Worm (Caenorhabditis elegans): ENCODE data around the gene F28H6.8.
A peak's percentile ranks its signal among the peaks of the same experiment; 100 is the strongest.

F28H6.8 gene

DNA sequence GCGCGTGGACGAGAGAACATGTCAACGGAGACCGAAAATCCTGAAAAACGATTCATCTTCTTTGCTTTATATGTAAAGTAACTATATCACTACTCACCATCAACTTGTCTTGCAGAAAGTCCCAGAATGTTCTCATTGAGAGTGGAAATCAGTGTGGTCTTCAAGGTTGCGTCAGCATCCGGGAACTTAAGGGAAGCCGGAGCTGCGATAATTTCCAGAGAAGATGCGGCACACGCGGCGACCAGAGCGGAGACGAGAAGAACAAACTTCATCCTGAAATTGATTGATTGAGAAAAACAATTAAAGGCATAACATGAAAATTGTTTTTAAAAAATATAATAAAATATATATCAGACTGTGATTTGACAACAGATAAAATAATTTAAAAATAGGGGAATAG is 30.1 kb upstream of the F28H6.8 start, which contains the start of gene vha-20 (continued):
- TF ChIP-seq madf-10 (tag; optimal IDR thresholded peaks at IDR 0.05) (no peak), nhr-80 (tag; optimal IDR thresholded peaks at IDR 0.05) (no peak), nhr-90 (tag; optimal IDR thresholded peaks at IDR 0.05) (no peak), D2030.7 (GFP tag; IDR thresholded peaks at IDR 0.05) (no peak), zim-3 (tag; optimal IDR thresholded peaks at IDR 0.05) (peak; percentile 25), F22D6.2 (tag; optimal IDR thresholded peaks at IDR 0.05) (no peak), pha-4 (tag; optimal IDR thresholded peaks at IDR 0.05) (no peak), F55B11.4 (tag; optimal IDR thresholded peaks at IDR 0.05; ENCODE audit: borderline replicate concordance, insufficient read depth) (no peak), atf-7 (tag; optimal IDR thresholded peaks at IDR 0.05) (no peak), nfya-1 (tag; optimal IDR thresholded peaks at IDR 0.05; ENCODE audit: borderline replicate concordance, insufficient read depth) (no peak), madf-6 (GFP tag; IDR thresholded peaks at IDR 0.05) (no peak), tlf-1 (GFP tag; optimal IDR thresholded peaks at IDR 0.05) (no peak), ama-1 (optimal IDR thresholded peaks at IDR 0.05) (no peak), ama-1 (GFP tag; optimal IDR thresholded peaks at IDR 0.05) (no peak), Y53G8AR.9 (GFP tag; conservative IDR thresholded peaks at IDR 0.05) (peak; percentile 52; the same call in 1 of the 2 replicates), lin-26 (GFP tag; IDR thresholded peaks at IDR 0.05) (no peak), B0019.2 (GFP tag; conservative IDR thresholded peaks at IDR 0.05) (no peak), rec-8 (tag; optimal IDR thresholded peaks at IDR 0.05) (no peak), T07F8.4 (tag; optimal IDR thresholded peaks at IDR 0.05) (no peak), sea-2 (GFP tag; IDR thresholded peaks at IDR 0.05) (no peak), ceh-40 (GFP tag; IDR thresholded peaks at IDR 0.05) (no peak), tbp1 (GFP tag; optimal IDR thresholded peaks at IDR 0.05) (no peak), K12H6.12 (tag; optimal IDR thresholded peaks at IDR 0.05) (no peak), B0336.3 (GFP tag; IDR thresholded peaks at IDR 0.05) (peak; percentile 35; the same call in 1 of the 2 replicates), F33H1.4 (GFP tag; IDR thresholded peaks at IDR 0.05) (no peak), ccch-3 (GFP tag; optimal IDR thresholded peaks at IDR 0.05) (no peak), ceh-58 (GFP tag; IDR thresholded peaks at IDR 0.05) (no peak), ets-4 (GFP tag; optimal IDR thresholded peaks at IDR 0.05) (no peak), ztf-3 (GFP tag; optimal IDR thresholded peaks at IDR 0.05) (no peak), lin-35 (GFP tag; optimal IDR thresholded peaks at IDR 0.05) (no peak), mel-28 (tag; optimal IDR thresholded peaks at IDR 0.05; ENCODE audit: borderline replicate concordance) (no peak), ztf-6 (GFP tag; IDR thresholded peaks at IDR 0.05) (no peak), egl-44 (GFP tag; IDR thresholded peaks at IDR 0.05) (0 out of 2 replicates have a peak, but pooled peaks have one; percentile 19), ztf-25 (GFP tag; IDR thresholded peaks at IDR 0.05) (no peak), aptf-2 (GFP tag; conservative IDR thresholded peaks at IDR 0.05) (no peak), B0261.1 (tag; optimal IDR thresholded peaks at IDR 0.05) (no peak), hrde-1 (tag; optimal IDR thresholded peaks at IDR 0.05; ENCODE audit: borderline replicate concordance) (no peak), snpc-4 (GFP tag; optimal IDR thresholded peaks at IDR 0.05) (no peak), snpc-4 (tag; optimal IDR thresholded peaks at IDR 0.05) (peak in 1 of 4 experiments; percentile 8), unc-62 (GFP tag; optimal IDR thresholded peaks at IDR 0.05) (no peak), C17E4.6 (GFP tag; IDR thresholded peaks at IDR 0.05) (no peak), lin-54 (GFP tag; optimal IDR thresholded peaks at IDR 0.05) (no peak), xnd-1 (tag; optimal IDR thresholded peaks at IDR 0.05) (no peak), lin-40 (tag; optimal IDR thresholded peaks at IDR 0.05) (no peak), hsf-1 (GFP tag; IDR thresholded peaks at IDR 0.05) (no peak), attf-6 (GFP tag; IDR thresholded peaks at IDR 0.05) (no peak), F10E7.11 (tag; optimal IDR thresholded peaks at IDR 0.05) (no peak), hmg-20 (GFP tag; IDR thresholded peaks at IDR 0.05) (no peak), nfyb-1 (GFP tag; IDR thresholded peaks at IDR 0.05) (no peak), ceh-27 (GFP tag; optimal IDR thresholded peaks at IDR 0.05) (no peak)
